Fruit fly (Drosophila melanogaster) whole organism, embryonic: ENCODE data around the gene Nepl12.

Source experiments
- CG9797 ChIP-seq: fragments of 200-800 bp; sonication (Bioruptor generic); optimal IDR thresholded peaks from 3 replicates; lab custom pipeline; 2018; ENCODE audit warnings: missing biosample characterization, mild to moderate bottlenecking, missing genetic modification characterization
- GATAe ChIP-seq: fragments of 200-800 bp; sonication (Bioruptor generic); conservative IDR thresholded peaks from 2 replicates; pipeline ENCODE4 v1.3.6; 2022; ENCODE audit warnings: missing biosample characterization, missing genetic modification characterization
- lab ChIP-seq: fragments of 200-800 bp; sonication (Bioruptor generic); optimal IDR thresholded peaks from 3 replicates; lab custom pipeline; 2017; ENCODE audit warnings: missing biosample characterization, missing genetic modification characterization, mild to moderate bottlenecking, moderate library complexity, missing genetic modification reagents

DNA sequence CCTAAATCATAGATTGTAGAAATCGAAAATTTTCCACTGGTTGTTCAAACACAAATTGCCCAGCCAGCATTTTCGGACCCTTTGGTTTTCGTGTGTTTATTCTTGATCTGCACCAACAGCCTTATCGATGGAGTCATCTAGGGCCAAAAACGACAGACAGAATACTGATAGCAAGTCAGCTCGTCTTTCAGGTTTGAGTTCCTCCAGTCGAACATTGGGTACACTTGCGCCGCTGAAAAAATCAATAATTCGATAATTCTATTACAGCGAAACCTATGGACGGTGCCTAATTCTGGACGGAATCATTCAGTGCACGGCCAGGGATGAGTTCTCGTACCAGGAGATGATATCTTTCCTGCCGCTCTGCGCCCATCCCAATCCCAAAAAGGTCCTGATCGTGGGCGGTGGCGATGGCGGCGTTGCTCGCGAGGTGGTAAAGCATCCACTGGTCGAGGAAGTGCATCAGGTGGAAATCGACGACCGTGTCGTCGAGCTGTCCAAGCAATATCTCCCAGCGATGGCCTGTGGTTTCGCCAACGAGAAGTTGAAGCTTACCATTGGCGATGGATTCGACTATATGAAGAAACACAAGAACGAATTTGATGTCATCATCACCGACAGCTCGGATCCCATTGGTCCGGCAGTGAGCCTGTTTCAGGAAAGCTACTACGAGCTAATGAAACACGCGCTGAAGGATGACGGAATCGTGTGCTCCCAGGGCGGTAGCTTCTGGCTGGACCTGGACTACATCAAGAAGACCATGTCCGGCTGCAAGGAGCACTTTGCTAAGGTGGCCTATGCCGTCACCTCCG lies 43.0 kb upstream of the Nepl12 start:
- TF ChIP-seq CG9797 (GFP tag; lab: Kevin White, UChicago): no peak
- no peak for TF ChIP-seq lab (GFP tag; lab: Kevin White, UChicago)
- no peak for TF ChIP-seq GATAe (GFP tag; lab: Robert Waterston, UW)
